Fruit fly (Drosophila melanogaster) whole organism, embryonic: Measurements from ENCODE around the gene CG33939.

Experiments
- CG10209 ChIP-seq: fragments of 200-800 bp; sonication (Bioruptor generic); optimal IDR thresholded peaks from 3 replicates; lab custom pipeline; 2017; ENCODE audit warnings: missing biosample characterization, mild to moderate bottlenecking, missing genetic modification characterization, missing genetic modification reagents
- CG10462 ChIP-seq: fragments of 200-800 bp; sonication (Bioruptor generic); optimal IDR thresholded peaks from 2 replicates; lab custom pipeline; 2016; ENCODE audit warnings: missing biosample characterization, missing genetic modification characterization
- CG10543 ChIP-seq: fragments of 200-800 bp; sonication (Bioruptor generic); optimal IDR thresholded peaks from 3 replicates; lab custom pipeline; 2017; ENCODE audit warnings: missing biosample characterization, mild to moderate bottlenecking, missing genetic modification characterization, moderate library complexity
- CG11093 ChIP-seq: fragments of 200-800 bp; sonication (Bioruptor generic); IDR thresholded peaks from 3 replicates; pipeline ENCODE4 v1.3.6; 2022; ENCODE audit warnings: missing biosample characterization, missing genetic modification characterization
- CG1233 ChIP-seq: fragments of 200-800 bp; sonication (Bioruptor generic); optimal IDR thresholded peaks from 4 replicates; lab custom pipeline; 2018; ENCODE audit warnings: missing biosample characterization, mild to moderate bottlenecking, missing genetic modification characterization
- CG12659 ChIP-seq: fragments of 200-800 bp; sonication (Bioruptor generic); optimal IDR thresholded peaks from 3 replicates; lab custom pipeline; 2017; ENCODE audit warnings: mild to moderate bottlenecking, missing biosample characterization, missing genetic modification reagents, missing genetic modification characterization
- CG13123 ChIP-seq: fragments of 200-800 bp; sonication (Bioruptor generic); optimal IDR thresholded peaks from 2 replicates; lab custom pipeline; 2016; ENCODE audit warnings: missing biosample characterization, missing genetic modification characterization
- CG13424 ChIP-seq: fragments of 200-800 bp; sonication (Bioruptor generic); optimal IDR thresholded peaks from 2 replicates; lab custom pipeline; 2019; ENCODE audit warnings: missing biosample characterization, mild to moderate bottlenecking, missing genetic modification characterization, moderate library complexity
- CG14441 ChIP-seq: fragments of 200-800 bp; sonication (Bioruptor generic); IDR thresholded peaks from 2 replicates; pipeline ENCODE4 v1.3.6; 2022; ENCODE audit warnings: missing biosample characterization, missing genetic modification characterization
- CG15514 ChIP-seq: fragments of 200-800 bp; sonication (Bioruptor generic); optimal IDR thresholded peaks from 3 replicates; lab custom pipeline; 2017; ENCODE audit warnings: missing biosample characterization, missing genetic modification characterization, mild to moderate bottlenecking, moderate library complexity, missing genetic modification reagents
- CG1647 ChIP-seq: fragments of 200-800 bp; sonication (Bioruptor generic); optimal IDR thresholded peaks from 3 replicates; lab custom pipeline; 2016; ENCODE audit warnings: missing biosample characterization, missing genetic modification characterization
- CG17186 ChIP-seq: fragments of 200-800 bp; sonication (Bioruptor generic); optimal IDR thresholded peaks from 3 replicates; lab custom pipeline; 2017; ENCODE audit warnings: missing biosample characterization, missing genetic modification reagents, missing genetic modification characterization
- CG1832 ChIP-seq: fragments of 200-800 bp; sonication (Bioruptor generic); optimal IDR thresholded peaks from 2 replicates; lab custom pipeline; 2017; ENCODE audit warnings: missing biosample characterization, mild to moderate bottlenecking, missing genetic modification characterization, inconsistent platforms
- CG2678 ChIP-seq: fragments of 200-800 bp; sonication (Bioruptor generic); optimal IDR thresholded peaks from 3 replicates; lab custom pipeline; 2019; ENCODE audit warnings: missing biosample characterization, mild to moderate bottlenecking, missing genetic modification characterization, moderate library complexity
- CG3995 ChIP-seq: fragments of 200-800 bp; sonication (Bioruptor generic); optimal IDR thresholded peaks from 3 replicates; lab custom pipeline; 2016; ENCODE audit warnings: missing biosample characterization, missing genetic modification characterization
- CG43689 ChIP-seq: fragments of 200-800 bp; sonication (Bioruptor generic); IDR thresholded peaks from 2 replicates; pipeline ENCODE4 v1.3.6; 2022; ENCODE audit warnings: missing biosample characterization, missing genetic modification characterization
- CG6654 ChIP-seq: fragments of 200-800 bp; sonication (Bioruptor generic); optimal IDR thresholded peaks from 2 replicates; lab custom pipeline; 2017; ENCODE audit warnings: missing biosample characterization, mild to moderate bottlenecking, missing genetic modification characterization
- CG6813 ChIP-seq: fragments of 200-800 bp; sonication (Bioruptor generic); optimal IDR thresholded peaks from 2 replicates; lab custom pipeline; 2017; ENCODE audit warnings: missing biosample characterization, missing genetic modification characterization, mild to moderate bottlenecking, moderate library complexity, missing genetic modification reagents
- CG8290 ChIP-seq, 3 experiments: fragments of 200-800 bp; sonication (Bioruptor generic); optimal IDR thresholded peaks; 2 replicates each; lab custom pipeline; 2016 to 2019; ENCODE audit warnings: missing biosample characterization in 3 of 3, missing genetic modification characterization in 3 of 3, mild to moderate bottlenecking in 2 of 3, moderate library complexity in 1 of 3
- D19B ChIP-seq: fragments of 200-800 bp; sonication (Bioruptor generic); optimal IDR thresholded peaks from 2 replicates; lab custom pipeline; 2017; ENCODE audit warnings: missing biosample characterization, mild to moderate bottlenecking, missing genetic modification characterization
- E2f1 ChIP-seq: fragments of 200-800 bp; sonication (Bioruptor generic); IDR thresholded peaks from 2 replicates; pipeline ENCODE4 v1.3.6; 2022; ENCODE audit warnings: missing biosample characterization, missing genetic modification characterization
- ERR ChIP-seq: fragments of 200-800 bp; sonication (Bioruptor generic); optimal IDR thresholded peaks from 2 replicates; lab custom pipeline; 2016; ENCODE audit warnings: missing biosample characterization, missing genetic modification characterization
- Eip74EF ChIP-seq, 2 experiments: fragments of 200-800 bp in 1 of 2; fragments of >200 bp in 1 of 2; sonication (Bioruptor generic) in 1 of 2; optimal IDR thresholded peaks; 2 replicates each; lab custom pipeline; 2017 to 2019; ENCODE audit warnings: missing biosample characterization in 2 of 2, missing genetic modification characterization in 2 of 2, mild to moderate bottlenecking in 1 of 2, moderate library complexity in 1 of 2
- Fer3 ChIP-seq: fragments of 200-800 bp; sonication (Bioruptor generic); optimal IDR thresholded peaks from 2 replicates; lab custom pipeline; 2018; ENCODE audit warnings: missing biosample characterization, mild to moderate bottlenecking, missing genetic modification characterization, moderate library complexity
- HLH3B ChIP-seq: fragments of 200-800 bp; sonication (Bioruptor generic); IDR thresholded peaks from 2 replicates; pipeline ENCODE4 v1.3.6; 2022; ENCODE audit warnings: missing biosample characterization, missing genetic modification characterization
- Hmx ChIP-seq: fragments of 200-800 bp; sonication (Bioruptor generic); optimal IDR thresholded peaks from 2 replicates; lab custom pipeline; 2016; ENCODE audit warnings: missing biosample characterization, missing genetic modification characterization
- Hr39 ChIP-seq: fragments of >200 bp; optimal IDR thresholded peaks from 2 replicates; lab custom pipeline; 2017
- Lhr ChIP-seq: fragments of 200-800 bp; sonication (Bioruptor generic); optimal IDR thresholded peaks from 3 replicates; lab custom pipeline; 2017; ENCODE audit warnings: mild to moderate bottlenecking, missing biosample characterization, missing genetic modification reagents, missing genetic modification characterization
- Mrtf ChIP-seq: fragments of 200-800 bp; sonication (Bioruptor generic); IDR thresholded peaks from 3 replicates; pipeline ENCODE4 v1.3.6; 2022; ENCODE audit warnings: missing biosample characterization, missing genetic modification characterization
- Oaz ChIP-seq: fragments of 200-800 bp; sonication (Bioruptor generic); IDR thresholded peaks from 2 replicates; pipeline ENCODE4 v1.3.6; 2022; ENCODE audit warnings: missing biosample characterization, missing genetic modification characterization
- Opbp ChIP-seq: fragments of 200-800 bp; sonication (Bioruptor generic); IDR thresholded peaks from 3 replicates; pipeline ENCODE4 v1.3.6; 2022; ENCODE audit warnings: missing biosample characterization, missing genetic modification characterization; ENCODE audit not compliant: partially characterized antibody
- Optix ChIP-seq: fragments of 200-800 bp; sonication (Bioruptor generic); IDR thresholded peaks from 3 replicates; pipeline ENCODE4 v1.3.6; 2022; ENCODE audit warnings: missing biosample characterization, missing genetic modification characterization
- Sox102F ChIP-seq: fragments of 200-800 bp; sonication (Bioruptor generic); optimal IDR thresholded peaks from 2 replicates; lab custom pipeline; 2018; ENCODE audit warnings: missing biosample characterization, mild to moderate bottlenecking, missing genetic modification characterization, moderate library complexity
- Taf1 ChIP-seq: fragments of 200-800 bp; sonication (Bioruptor generic); IDR thresholded peaks from 2 replicates; pipeline ENCODE4 v1.3.6; 2022; ENCODE audit warnings: missing biosample characterization, missing genetic modification characterization
- abd-A ChIP-seq: fragments of 200-800 bp; sonication (Bioruptor generic); optimal IDR thresholded peaks from 3 replicates; lab custom pipeline; 2019; ENCODE audit warnings: missing biosample characterization, mild to moderate bottlenecking, missing genetic modification characterization, moderate library complexity
- ato ChIP-seq: fragments of 200-800 bp; sonication (Bioruptor generic); IDR thresholded peaks from 2 replicates; pipeline ENCODE4 v1.3.6; 2022; ENCODE audit warnings: missing biosample characterization, missing genetic modification characterization; ENCODE audit not compliant: partially characterized antibody
- bsh ChIP-seq, 2 experiments: fragments of 200-800 bp; sonication (Bioruptor generic); optimal IDR thresholded peaks; 2 replicates each; lab custom pipeline; 2017 to 2018; ENCODE audit warnings: mild to moderate bottlenecking in 2 of 2, missing biosample characterization in 2 of 2, missing genetic modification characterization in 2 of 2, moderate library complexity in 1 of 2
- disco-r ChIP-seq: fragments of 200-800 bp; sonication (Bioruptor generic); optimal IDR thresholded peaks from 2 replicates; lab custom pipeline; 2016; ENCODE audit warnings: missing biosample characterization, missing genetic modification characterization
- dysf ChIP-seq: fragments of 200-800 bp; sonication (Bioruptor generic); IDR thresholded peaks from 3 replicates; pipeline ENCODE4 v1.3.6; 2022; ENCODE audit warnings: missing biosample characterization, missing genetic modification characterization
- fd102C ChIP-seq: fragments of 200-800 bp; sonication (Bioruptor generic); optimal IDR thresholded peaks from 2 replicates; lab custom pipeline; 2018; ENCODE audit warnings: missing biosample characterization, mild to moderate bottlenecking, missing genetic modification characterization, moderate library complexity
- fu2 ChIP-seq: fragments of 200-800 bp; sonication (Bioruptor generic); optimal IDR thresholded peaks from 2 replicates; lab custom pipeline; 2016; ENCODE audit warnings: missing biosample characterization, missing genetic modification characterization
- gsb ChIP-seq: fragments of 200-800 bp; sonication (Bioruptor generic); IDR thresholded peaks from 2 replicates; pipeline ENCODE4 v1.3.6; 2022; ENCODE audit warnings: missing biosample characterization, missing genetic modification characterization
- hbn ChIP-seq: fragments of 200-800 bp; sonication (Bioruptor generic); IDR thresholded peaks from 2 replicates; pipeline ENCODE4 v1.3.6; 2022; ENCODE audit warnings: missing biosample characterization, missing genetic modification characterization; ENCODE audit not compliant: partially characterized antibody
- repo ChIP-seq: fragments of 200-800 bp; sonication (Bioruptor generic); optimal IDR thresholded peaks from 2 replicates; lab custom pipeline; 2016; ENCODE audit warnings: missing biosample characterization, missing genetic modification characterization
- row ChIP-seq: fragments of 200-800 bp; sonication (Bioruptor generic); IDR thresholded peaks from 3 replicates; pipeline ENCODE4 v1.3.6; 2022; ENCODE audit warnings: missing biosample characterization, missing genetic modification characterization
- tgo ChIP-seq: fragments of 200-800 bp; sonication (Bioruptor generic); IDR thresholded peaks from 3 replicates; pipeline ENCODE4 v1.3.6; 2022; ENCODE audit warnings: missing biosample characterization, missing genetic modification characterization
- toy ChIP-seq: fragments of 200-800 bp; sonication (Bioruptor generic); IDR thresholded peaks from 2 replicates; pipeline ENCODE4 v1.3.6; 2022; ENCODE audit warnings: missing biosample characterization, missing genetic modification characterization
- z ChIP-seq: fragments of 200-800 bp; sonication (Bioruptor generic); IDR thresholded peaks from 3 replicates; pipeline ENCODE4 v1.3.6; 2022; ENCODE audit warnings: missing biosample characterization, missing genetic modification characterization
- zen ChIP-seq: fragments of 200-800 bp; sonication (Bioruptor generic); optimal IDR thresholded peaks from 3 replicates; lab custom pipeline; 2018; ENCODE audit warnings: missing biosample characterization, mild to moderate bottlenecking, missing genetic modification characterization, moderate library complexity
- zen2 ChIP-seq: fragments of 200-800 bp; sonication (Bioruptor generic); IDR thresholded peaks from 3 replicates; pipeline ENCODE4 v1.3.6; 2022; ENCODE audit warnings: missing biosample characterization, missing genetic modification characterization; ENCODE audit not compliant: partially characterized antibody

Gene CG33939

dm6 chrX:19154998-19155397 lies 19.7 kb downstream of the CG33939 start (continued):
- no peak for TF ChIP-seq CG43689 (GFP tag; lab: Robert Waterston, UW)
- no peak for TF ChIP-seq CG1832
- peak; percentile 76; the same call in 2 of the 3 replicates for TF ChIP-seq dysf
- peak; percentile 87 for TF ChIP-seq row (GFP tag; lab: Robert Waterston, UW)
- peak; percentile 72 for TF ChIP-seq CG10462 (GFP tag; lab: Kevin White, UChicago)
- TF ChIP-seq D19B, result no peak
- peak; percentile 35; the same call in 1 of the 2 replicates for TF ChIP-seq CG14441 (GFP tag; lab: Robert Waterston, UW)
- TF ChIP-seq CG6654, result peak; percentile 62
- peak; percentile 77 for TF ChIP-seq CG13123 (GFP tag; lab: Kevin White, UChicago)
- no peak for TF ChIP-seq abd-A
- peak; percentile 86 for TF ChIP-seq CG10209 (GFP tag; lab: Kevin White, UChicago)
- no peak for TF ChIP-seq hbn (GFP tag; lab: Robert Waterston, UW)
- no peak for TF ChIP-seq Hmx (GFP tag; lab: Kevin White, UChicago)
- TF ChIP-seq Lhr (GFP tag; lab: Kevin White, UChicago), result peak; percentile 78
- TF ChIP-seq CG3995 (GFP tag; lab: Kevin White, UChicago), result no peak
- TF ChIP-seq z, result peak; percentile 21; the same call in 1 of the 3 replicates
- TF ChIP-seq toy, result no peak
- peak; percentile 55 for TF ChIP-seq disco-r (GFP tag; lab: Kevin White, UChicago)
- peak; percentile 75 for TF ChIP-seq CG1233 (GFP tag; lab: Kevin White, UChicago)
- no peak for TF ChIP-seq zen2 (GFP tag; lab: Robert Waterston, UW)
- no peak for TF ChIP-seq Oaz (GFP tag; lab: Robert Waterston, UW)
- TF ChIP-seq Mrtf (GFP tag; lab: Robert Waterston, UW), result peak; percentile 72
- no peak for TF ChIP-seq gsb
- TF ChIP-seq fu2 (GFP tag; lab: Kevin White, UChicago), result peak; percentile 47
- TF ChIP-seq Opbp (GFP tag; lab: Robert Waterston, UW), result no peak
- peak; percentile 84 for TF ChIP-seq fd102C
- TF ChIP-seq CG1647, result peak; percentile 55
- TF ChIP-seq Fer3 (tag; lab: Kevin White, UChicago), result peak; percentile 68
- TF ChIP-seq Eip74EF (GFP tag; optimal IDR thresholded peaks at IDR 0.05; lab: Kevin White, UChicago), result peak in 1 of 2 experiments; percentile 87
- TF ChIP-seq HLH3B (GFP tag; lab: Robert Waterston, UW), result peak; percentile 87
- TF ChIP-seq CG6813 (GFP tag; lab: Kevin White, UChicago), result peak; percentile 80
- TF ChIP-seq bsh (GFP tag; optimal IDR thresholded peaks at IDR 0.05; lab: Kevin White, UChicago), result peak; percentile 85 to 96
- TF ChIP-seq ERR (GFP tag; lab: Kevin White, UChicago), result peak; percentile 43
- no peak for TF ChIP-seq Hr39 (lab: Kevin White, UChicago)
- TF ChIP-seq CG13424, result peak; percentile 86
- TF ChIP-seq CG10543 (GFP tag; lab: Kevin White, UChicago), result no peak
- TF ChIP-seq Optix (GFP tag; lab: Robert Waterston, UW), result peak; percentile 92
- peak; percentile 85 for TF ChIP-seq CG2678
- peak; percentile 79 for TF ChIP-seq E2f1 (GFP tag; lab: Robert Waterston, UW)
- TF ChIP-seq Taf1 (GFP tag; lab: Robert Waterston, UW), result no peak
- TF ChIP-seq CG17186, result peak; percentile 67
- peak; percentile 91 for TF ChIP-seq zen (tag; lab: Kevin White, UChicago)
- no peak for TF ChIP-seq ato (GFP tag; lab: Robert Waterston, UW)
- peak; percentile 79 for TF ChIP-seq repo
- TF ChIP-seq Sox102F (GFP tag; lab: Kevin White, UChicago), result peak; percentile 91
- TF ChIP-seq CG8290 (GFP tag; optimal IDR thresholded peaks at IDR 0.05; lab: Kevin White, UChicago), result peak; percentile 81
- peak; percentile 47 to 71 for TF ChIP-seq CG8290 (tag; optimal IDR thresholded peaks at IDR 0.05; lab: Kevin White, UChicago)
- peak; percentile 78 for TF ChIP-seq tgo
- TF ChIP-seq CG11093 (GFP tag; lab: Robert Waterston, UW), result peak; percentile 78
- peak; percentile 67 for TF ChIP-seq CG12659
- TF ChIP-seq CG15514 (GFP tag; lab: Kevin White, UChicago), result no peak
